Worm (Caenorhabditis elegans): ENCODE measurements around the gene F53E4.1.

DNA sequence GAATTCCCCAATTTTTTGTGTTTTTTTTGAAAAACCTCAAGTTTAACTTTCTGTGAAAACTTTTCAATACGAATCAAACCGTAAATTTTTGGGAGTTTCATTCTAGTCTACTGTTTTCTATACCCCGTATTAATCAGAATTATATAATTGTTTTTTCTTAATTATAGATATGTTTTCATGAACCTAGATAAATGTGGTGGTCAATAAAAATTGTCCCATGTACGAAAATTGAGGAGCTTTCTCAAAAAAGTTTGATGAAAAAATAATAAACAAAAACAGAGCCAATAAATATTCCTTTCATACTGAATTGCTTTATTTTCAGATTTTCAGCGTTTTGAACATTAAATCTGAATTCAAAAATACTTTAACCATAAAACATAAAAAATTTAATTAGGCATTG is 42.3 kb upstream of the F53E4.1 start, which contains the start of gene Y6E2A.1:
- TF ChIP-seq K02D7.2 (tag; optimal IDR thresholded peaks at IDR 0.05): no peak
- TF ChIP-seq unc-3 (GFP tag; conservative IDR thresholded peaks at IDR 0.05): no peak
- TF ChIP-seq unc-3 (tag; optimal IDR thresholded peaks at IDR 0.05): no peak
- no peak for TF ChIP-seq hlh-8 (tag; optimal IDR thresholded peaks at IDR 0.05)
- no peak for TF ChIP-seq che-1 (tag; optimal IDR thresholded peaks at IDR 0.05)
- TF ChIP-seq tbx-2 (tag; optimal IDR thresholded peaks at IDR 0.05): no peak
- no peak for TF ChIP-seq madf-2 (tag; optimal IDR thresholded peaks at IDR 0.05)
- TF ChIP-seq nfya-1 (tag; optimal IDR thresholded peaks at IDR 0.05): no peak
- TF ChIP-seq ref-2 (tag; optimal IDR thresholded peaks at IDR 0.05): no peak
- TF ChIP-seq mec-3 (tag; optimal IDR thresholded peaks at IDR 0.05; ENCODE audit: borderline replicate concordance): no peak
- no peak for TF ChIP-seq hlh-15 (tag; optimal IDR thresholded peaks at IDR 0.05)
- no peak for TF ChIP-seq fax-1 (tag; optimal IDR thresholded peaks at IDR 0.05)
- TF ChIP-seq gmeb-2 (tag; optimal IDR thresholded peaks at IDR 0.05): no peak
- no peak for TF ChIP-seq pqm-1 (tag; optimal IDR thresholded peaks at IDR 0.05)
